Fruit fly (Drosophila melanogaster): ENCODE results near the gene Rdh.

DNA sequence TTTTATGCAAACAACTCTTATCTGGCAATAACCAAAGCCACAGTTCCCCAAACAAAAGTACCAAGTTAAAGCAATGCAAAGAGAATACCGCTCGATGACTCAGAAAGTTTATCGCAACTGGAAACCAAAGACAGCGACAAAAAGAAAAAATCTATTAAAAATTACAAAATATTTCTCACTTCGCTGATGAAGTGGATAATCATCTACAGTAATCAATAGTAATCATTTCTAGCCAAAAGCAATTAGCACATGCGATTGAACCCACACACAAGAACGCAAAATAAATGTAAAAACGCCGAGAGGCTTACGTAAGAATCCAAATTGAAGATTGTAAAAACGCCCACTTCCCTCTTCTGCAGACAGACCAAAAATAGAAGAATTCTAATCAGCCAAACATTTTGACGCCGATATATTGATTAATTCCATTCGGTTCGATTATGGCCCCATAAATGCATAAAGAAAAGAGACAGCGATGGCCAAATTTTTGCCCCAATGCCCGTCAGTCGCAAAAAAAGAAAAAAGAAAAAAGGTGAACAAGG is 48.6 kb upstream of the Rdh start:
- TF ChIP-seq pan (optimal IDR thresholded peaks at IDR 0.05): no peak
- no peak for TF ChIP-seq CG8478 (optimal IDR thresholded peaks at IDR 0.05)
- TF ChIP-seq psq (optimal IDR thresholded peaks at IDR 0.05): no peak
- no peak for TF ChIP-seq EcR (GFP tag; optimal IDR thresholded peaks at IDR 0.05)
- no peak for TF ChIP-seq Dll (optimal IDR thresholded peaks at IDR 0.05)

Measured in whole organism.